Worm (Caenorhabditis elegans): ENCODE measurements around the gene srlf-1.

The srlf-1 gene

DNA sequence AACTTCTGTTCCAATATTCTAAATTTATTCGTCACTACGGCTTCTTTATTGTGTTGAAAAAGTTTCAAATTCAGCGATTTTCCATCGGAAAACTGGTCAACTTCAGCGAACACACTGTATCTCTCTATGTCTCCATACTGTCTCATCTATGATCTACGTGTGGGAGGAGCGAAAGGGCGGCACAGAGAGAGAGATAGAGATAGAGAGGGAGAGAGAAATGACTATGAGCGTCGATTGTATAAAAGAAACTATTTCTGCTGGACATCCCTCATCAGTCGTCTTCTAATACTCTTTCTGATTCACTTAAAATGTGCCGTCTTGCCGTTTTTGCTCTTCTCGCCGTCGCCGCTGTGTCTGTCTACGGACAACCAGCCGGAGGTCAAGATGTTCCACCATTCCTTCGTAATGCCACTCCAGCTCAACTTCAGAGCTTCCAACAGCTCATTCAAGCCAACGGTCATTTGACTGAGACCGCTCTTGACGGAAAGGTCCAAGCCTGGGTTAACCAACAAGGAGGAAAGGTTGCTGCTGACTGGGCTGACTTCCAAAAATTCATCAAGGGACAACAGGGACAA, at the start of gene srlf-1:
TSS of gene srlf-1 (plus strand) at position 268 of the 575 bp plus-strand sequence.
- TF ChIP-seq lin-40 (tag; optimal IDR thresholded peaks at IDR 0.05) (peak; percentile 11), lsl-1 (GFP tag; optimal IDR thresholded peaks at IDR 0.05) (no peak), mcd-1 (GFP tag; IDR thresholded peaks at IDR 0.05) (0 out of 2 replicates have a peak, but pooled peaks have one; percentile 8), F37B4.10 (GFP tag; IDR thresholded peaks at IDR 0.05) (0 out of 2 replicates have a peak, but pooled peaks have one; percentile 18), nhr-27 (tag; optimal IDR thresholded peaks at IDR 0.05) (no peak), ztf-26 (tag; optimal IDR thresholded peaks at IDR 0.05) (peak; percentile 42), Y53G8AR.9 (GFP tag; conservative IDR thresholded peaks at IDR 0.05) (no peak), ama-1 (optimal IDR thresholded peaks at IDR 0.05) (peak; percentile 43), ama-1 (GFP tag; optimal IDR thresholded peaks at IDR 0.05) (no peak)

- TF ChIP-seq akir-1 (GFP tag; optimal IDR thresholded peaks at IDR 0.05) (no peak), dpff-1 (tag; optimal IDR thresholded peaks at IDR 0.05) (no peak), hmg-20 (GFP tag; IDR thresholded peaks at IDR 0.05) (no peak), B0336.3 (GFP tag; IDR thresholded peaks at IDR 0.05) (no peak), lsy-27 (tag; optimal IDR thresholded peaks at IDR 0.05; ENCODE audit: borderline replicate concordance, insufficient read depth) (no peak), pha-4 (tag; optimal IDR thresholded peaks at IDR 0.05) (no peak), dox-1 (GFP tag; IDR thresholded peaks at IDR 0.05) (no peak), madf-10 (tag; optimal IDR thresholded peaks at IDR 0.05) (no peak), sdz-38 (tag; optimal IDR thresholded peaks at IDR 0.05) (no peak), ztf-26 (tag; optimal IDR thresholded peaks at IDR 0.05) (no peak), atf-7 (tag; optimal IDR thresholded peaks at IDR 0.05) (no peak), fkh-3 (tag; optimal IDR thresholded peaks at IDR 0.05) (no peak)
Measured at ce11 chrII:7753500-7753899, 36.9 kb upstream of the srlf-1 start, which contains the start of gene trx-1. TSS of gene trx-1 (minus strand) at chrII:7753600.

- TF ChIP-seq T07F8.4 (tag; optimal IDR thresholded peaks at IDR 0.05) (no peak), hlh-26 (GFP tag; conservative IDR thresholded peaks at IDR 0.05) (no peak), hsf-1 (GFP tag; IDR thresholded peaks at IDR 0.05) (no peak), Y56A3A.18 (GFP tag; IDR thresholded peaks at IDR 0.05) (no peak), nfyb-1 (GFP tag; IDR thresholded peaks at IDR 0.05) (no peak), K11D2.4 (GFP tag; IDR thresholded peaks at IDR 0.05) (no peak), nhr-80 (tag; optimal IDR thresholded peaks at IDR 0.05) (no peak), pbrm-1 (GFP tag; IDR thresholded peaks at IDR 0.05) (no peak), athp-1 (tag; optimal IDR thresholded peaks at IDR 0.05) (no peak), F10E7.11 (tag; optimal IDR thresholded peaks at IDR 0.05) (no peak), egl-18 (GFP tag; IDR thresholded peaks at IDR 0.05) (no peak), dpl-1 (GFP tag; optimal IDR thresholded peaks at IDR 0.05) (no peak), tlf-1 (GFP tag; optimal IDR thresholded peaks at IDR 0.05) (no peak), gei-17 (GFP tag; optimal IDR thresholded peaks at IDR 0.05) (no peak), mxl-1 (tag; optimal IDR thresholded peaks at IDR 0.05) (no peak), lin-35 (GFP tag; optimal IDR thresholded peaks at IDR 0.05) (no peak), lsl-1 (GFP tag; optimal IDR thresholded peaks at IDR 0.05) (no peak)
Measured at ce11 chrII:7755116-7755571, 35.2 kb upstream of the srlf-1 start, which contains the start of the genes B0228.6 and B0228.1. TSS of gene B0228.6 (minus strand) at chrII:7755166. TSS of gene B0228.1 (plus strand) at chrII:7755343.

DNA sequence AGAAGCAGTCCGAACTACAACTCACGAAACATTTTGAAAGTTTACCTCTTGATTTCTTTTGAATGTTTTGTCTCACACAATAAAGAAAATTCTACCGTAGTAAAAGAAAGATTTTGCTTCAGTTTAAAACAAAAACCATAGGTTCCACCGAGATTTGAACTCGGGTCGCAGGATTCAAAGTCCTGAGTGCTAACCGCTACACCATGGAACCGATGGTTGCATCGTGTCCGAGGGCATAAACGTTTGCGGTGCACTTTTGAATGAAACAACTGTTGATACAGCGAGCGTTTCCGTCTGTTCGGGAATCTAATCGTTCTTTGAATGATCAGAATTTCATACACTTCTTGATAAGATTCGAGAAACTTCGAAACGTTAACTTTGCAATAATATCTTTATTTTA, 33.6 kb upstream of the srlf-1 start:
- TF ChIP-seq repo-1 (tag; optimal IDR thresholded peaks at IDR 0.05) (peak; percentile 81), F49E8.2 (tag; optimal IDR thresholded peaks at IDR 0.05; ENCODE audit: insufficient read depth) (no peak), athp-1 (tag; optimal IDR thresholded peaks at IDR 0.05) (peak; percentile 51), hmg-1.2 (GFP tag; IDR thresholded peaks at IDR 0.05) (peak; percentile 65), B0261.1 (tag; optimal IDR thresholded peaks at IDR 0.05) (peak; percentile 88), ceh-100 (GFP tag; IDR thresholded peaks at IDR 0.05) (peak; percentile 62), somi-1 (GFP tag; optimal IDR thresholded peaks at IDR 0.05) (peak; percentile 30), ztf-22 (GFP tag; optimal IDR thresholded peaks at IDR 0.05) (no peak), sdz-38 (tag; optimal IDR thresholded peaks at IDR 0.05) (no peak), B0035.1 (tag; optimal IDR thresholded peaks at IDR 0.05) (no peak), F37B4.10 (GFP tag; IDR thresholded peaks at IDR 0.05) (0 out of 2 replicates have a peak, but pooled peaks have one; percentile 71), F33H1.4 (GFP tag; IDR thresholded peaks at IDR 0.05) (peak; percentile 47), dpl-1 (GFP tag; optimal IDR thresholded peaks at IDR 0.05) (no peak)
